Fruit fly (Drosophila melanogaster) whole organism, prepupa: ENCODE results near the gene gdl.

Source experiments
- CG10631 ChIP-seq: fragments of 200-800 bp; sonication (Bioruptor generic); optimal IDR thresholded peaks from 2 replicates; lab custom pipeline; 2016; ENCODE audit warnings: missing biosample characterization, missing genetic modification characterization
- CG10669 ChIP-seq: fragments of 200-800 bp; sonication (Bioruptor generic); optimal IDR thresholded peaks from 3 replicates; lab custom pipeline; 2018; ENCODE audit warnings: missing biosample characterization, mild to moderate bottlenecking, missing genetic modification characterization, moderate library complexity
- CG11762 ChIP-seq: fragments of 200-800 bp; sonication (Bioruptor generic); optimal IDR thresholded peaks from 3 replicates; lab custom pipeline; 2016; ENCODE audit warnings: missing biosample characterization, missing genetic modification characterization; ENCODE audit not compliant: insufficient read depth
- CG11902 ChIP-seq: fragments of 200-800 bp; sonication (Bioruptor generic); optimal IDR thresholded peaks from 3 replicates; lab custom pipeline; 2016; ENCODE audit warnings: missing biosample characterization, missing genetic modification characterization
- CG1621 ChIP-seq: fragments of 200-800 bp; sonication (Bioruptor generic); optimal IDR thresholded peaks from 3 replicates; lab custom pipeline; 2018; ENCODE audit warnings: missing biosample characterization, mild to moderate bottlenecking, missing genetic modification characterization
- CG16779 ChIP-seq: fragments of 200-800 bp; sonication (Bioruptor generic); optimal IDR thresholded peaks from 3 replicates; lab custom pipeline; 2017; ENCODE audit warnings: missing biosample characterization, mild to moderate bottlenecking, missing genetic modification characterization
- CG3032 ChIP-seq: fragments of 200-800 bp; optimal IDR thresholded peaks from 2 replicates; lab custom pipeline; 2019; ENCODE audit warnings: missing biosample characterization, mild to moderate bottlenecking, missing genetic modification characterization, moderate library complexity
- CG31627 ChIP-seq: fragments of 200-800 bp; sonication (Bioruptor generic); optimal IDR thresholded peaks from 3 replicates; lab custom pipeline; 2016; ENCODE audit warnings: missing biosample characterization, missing genetic modification characterization
- CG34406 ChIP-seq: fragments of 200-800 bp; sonication (Bioruptor generic); optimal IDR thresholded peaks from 3 replicates; lab custom pipeline; 2016; ENCODE audit warnings: missing biosample characterization, missing genetic modification characterization
- CG3919 ChIP-seq: fragments of 200-800 bp; sonication (Bioruptor generic); optimal IDR thresholded peaks from 3 replicates; lab custom pipeline; 2016; ENCODE audit warnings: missing biosample characterization, missing genetic modification characterization
- CG4318 ChIP-seq: fragments of 200-800 bp; sonication (Bioruptor generic); optimal IDR thresholded peaks from 3 replicates; lab custom pipeline; 2017; ENCODE audit warnings: missing biosample characterization, mild to moderate bottlenecking, missing genetic modification characterization
- CG6276 ChIP-seq: fragments of 200-800 bp; sonication (Bioruptor generic); optimal IDR thresholded peaks from 2 replicates; lab custom pipeline; 2017; ENCODE audit warnings: missing biosample characterization, mild to moderate bottlenecking, missing genetic modification characterization
- CG6854 ChIP-seq: fragments of 200-800 bp; sonication (Bioruptor generic); optimal IDR thresholded peaks from 2 replicates; lab custom pipeline; 2017; ENCODE audit warnings: missing biosample characterization, mild to moderate bottlenecking, missing genetic modification characterization
- CG8119 ChIP-seq: fragments of 200-800 bp; sonication (Bioruptor generic); IDR thresholded peaks from 3 replicates; pipeline ENCODE4 v1.3.6; 2022; ENCODE audit warnings: missing biosample characterization, missing genetic modification characterization
- CG8319 ChIP-seq: fragments of 200-800 bp; sonication (Bioruptor generic); optimal IDR thresholded peaks from 3 replicates; lab custom pipeline; 2016; ENCODE audit warnings: missing biosample characterization, missing genetic modification characterization
- CG8632 ChIP-seq: fragments of 200-800 bp; sonication (Bioruptor generic); optimal IDR thresholded peaks from 3 replicates; lab custom pipeline; 2016; ENCODE audit warnings: missing biosample characterization, missing genetic modification characterization
- CG9139 ChIP-seq: fragments of 200-800 bp; sonication (Bioruptor generic); optimal IDR thresholded peaks from 3 replicates; lab custom pipeline; 2017; ENCODE audit warnings: missing biosample characterization, mild to moderate bottlenecking, missing genetic modification characterization
- Eip75B ChIP-seq: fragments of 200-800 bp; sonication (Bioruptor generic); optimal IDR thresholded peaks from 3 replicates; lab custom pipeline; 2016; ENCODE audit warnings: missing biosample characterization, missing genetic modification characterization
- Eip78C ChIP-seq: fragments of 200-800 bp; sonication (Bioruptor generic); peaks from one replicate; lab custom pipeline; 2016; ENCODE audit warnings: missing biosample characterization, missing genetic modification characterization
- Ets21C ChIP-seq: fragments of 200-800 bp; sonication (Bioruptor generic); optimal IDR thresholded peaks from 3 replicates; lab custom pipeline; 2016; ENCODE audit warnings: missing biosample characterization, missing genetic modification characterization
- Ets96B ChIP-seq: fragments of 200-800 bp; optimal IDR thresholded peaks from 2 replicates; lab custom pipeline; 2019; ENCODE audit warnings: missing biosample characterization, mild to moderate bottlenecking, missing genetic modification characterization, moderate library complexity
- Gug ChIP-seq: fragments of 200-800 bp; sonication (Bioruptor generic); IDR thresholded peaks from 2 replicates; pipeline ENCODE4 v1.3.6; 2022; ENCODE audit warnings: missing biosample characterization, missing genetic modification characterization
- Hr38 ChIP-seq: sonication (Bioruptor generic); optimal IDR thresholded peaks from 2 replicates; lab custom pipeline; 2016; ENCODE audit warnings: missing biosample characterization, missing genetic modification characterization
- Hr39 ChIP-seq: fragments of 200-800 bp; sonication (Bioruptor generic); optimal IDR thresholded peaks from 2 replicates; lab custom pipeline; 2016; ENCODE audit warnings: missing biosample characterization, missing genetic modification characterization
- Hr4 ChIP-seq: fragments of 200-800 bp; sonication (Bioruptor generic); optimal IDR thresholded peaks from 3 replicates; lab custom pipeline; 2016; ENCODE audit warnings: missing biosample characterization, missing genetic modification characterization
- Lpt ChIP-seq: fragments of 200-800 bp; sonication (Bioruptor generic); optimal IDR thresholded peaks from 3 replicates; lab custom pipeline; 2016; ENCODE audit warnings: missing biosample characterization, missing genetic modification characterization
- Met ChIP-seq: fragments of 200-800 bp; sonication (Bioruptor generic); optimal IDR thresholded peaks from 3 replicates; lab custom pipeline; 2016; ENCODE audit warnings: missing biosample characterization, missing genetic modification characterization
- OdsH ChIP-seq: fragments of 200-800 bp; sonication (Bioruptor generic); optimal IDR thresholded peaks from 3 replicates; lab custom pipeline; 2016; ENCODE audit warnings: missing biosample characterization, missing genetic modification characterization
- Smox ChIP-seq: fragments of 200-800 bp; sonication (Bioruptor generic); optimal IDR thresholded peaks from 3 replicates; lab custom pipeline; 2016; ENCODE audit warnings: missing biosample characterization, missing genetic modification characterization
- Sox102F ChIP-seq: fragments of 200-800 bp; sonication (Bioruptor generic); optimal IDR thresholded peaks from 2 replicates; lab custom pipeline; 2016; ENCODE audit warnings: missing biosample characterization, mild to moderate bottlenecking, missing genetic modification characterization
- Sox14 ChIP-seq: fragments of 200-800 bp; sonication (Bioruptor generic); optimal IDR thresholded peaks from 3 replicates; lab custom pipeline; 2016; ENCODE audit warnings: missing biosample characterization, missing genetic modification characterization
- Sox15 ChIP-seq: fragments of 200-800 bp; sonication (Bioruptor generic); optimal IDR thresholded peaks from 3 replicates; lab custom pipeline; 2016; ENCODE audit warnings: missing biosample characterization, missing genetic modification characterization
- acj6 ChIP-seq: fragments of 200-800 bp; sonication (Bioruptor generic); optimal IDR thresholded peaks from 3 replicates; lab custom pipeline; 2016; ENCODE audit warnings: missing biosample characterization, missing genetic modification characterization
- dac ChIP-seq: fragments of 200-800 bp; sonication (Bioruptor generic); optimal IDR thresholded peaks from 2 replicates; lab custom pipeline; 2017; ENCODE audit warnings: missing biosample characterization, mild to moderate bottlenecking, missing genetic modification characterization
- dsx ChIP-seq: fragments of 200-800 bp; optimal IDR thresholded peaks from 3 replicates; lab custom pipeline; 2019; ENCODE audit warnings: missing biosample characterization, mild to moderate bottlenecking, missing genetic modification characterization, moderate library complexity; ENCODE audit not compliant: poor library complexity, severe bottlenecking
- fd59A ChIP-seq: fragments of 200-800 bp; sonication (Bioruptor generic); optimal IDR thresholded peaks from 2 replicates; lab custom pipeline; 2017; ENCODE audit warnings: missing biosample characterization, mild to moderate bottlenecking, missing genetic modification characterization, missing genetic modification reagents
- fd85E ChIP-seq: fragments of 200-800 bp; sonication (Bioruptor generic); optimal IDR thresholded peaks from 3 replicates; lab custom pipeline; 2016; ENCODE audit warnings: missing biosample characterization, missing genetic modification characterization
- lz ChIP-seq: fragments of 200-800 bp; sonication (Bioruptor generic); optimal IDR thresholded peaks from 3 replicates; lab custom pipeline; 2016; ENCODE audit warnings: missing biosample characterization, missing genetic modification characterization
- net ChIP-seq: fragments of 200-800 bp; sonication (Bioruptor generic); optimal IDR thresholded peaks from 3 replicates; lab custom pipeline; 2016; ENCODE audit warnings: missing biosample characterization, missing genetic modification characterization
- salr ChIP-seq, 2 experiments: fragments of 200-800 bp; sonication (Bioruptor generic); optimal IDR thresholded peaks; 3 replicates each; lab custom pipeline; 2016 to 2018; ENCODE audit warnings: missing biosample characterization in 2 of 2, missing genetic modification characterization in 2 of 2, mild to moderate bottlenecking in 1 of 2
- spab ChIP-seq: fragments of 200-800 bp; sonication (Bioruptor generic); optimal IDR thresholded peaks from 2 replicates; lab custom pipeline; 2017; ENCODE audit warnings: missing biosample characterization, mild to moderate bottlenecking, missing genetic modification characterization, missing genetic modification reagents
- ss ChIP-seq, 2 experiments: fragments of 200-800 bp; sonication (Bioruptor generic); optimal IDR thresholded peaks; 2 replicates in 1 of 2; 3 replicates in 1 of 2; lab custom pipeline; 2017 to 2018; ENCODE audit warnings: mild to moderate bottlenecking in 2 of 2, missing biosample characterization in 2 of 2, missing genetic modification characterization in 2 of 2, moderate library complexity in 1 of 2
- topi ChIP-seq: fragments of 200-800 bp; sonication (Bioruptor generic); optimal IDR thresholded peaks from 3 replicates; lab custom pipeline; 2016; ENCODE audit warnings: missing biosample characterization, missing genetic modification characterization
- vri ChIP-seq: fragments of 200-800 bp; sonication (Bioruptor generic); optimal IDR thresholded peaks from 3 replicates; lab custom pipeline; 2016; ENCODE audit warnings: missing biosample characterization, mild to moderate bottlenecking, missing genetic modification characterization

Gene gdl

dm6 chr3L:15533402-15534129, 24.3 kb downstream of the gdl start (continued):
- TF ChIP-seq CG3032 (tag; lab: Kevin White, UChicago) (peak; percentile 72), Hr39 (GFP tag; lab: Kevin White, UChicago) (peak; percentile 89), CG1621 (tag; lab: Kevin White, UChicago) (peak; percentile 54), CG11762 (peak; percentile 35), ss (GFP tag; optimal IDR thresholded peaks at IDR 0.05; lab: Kevin White, UChicago) (peak; percentile 64 to 66), CG8119 (GFP tag; lab: Robert Waterston, UW) (peak; percentile 75), CG10669 (GFP tag; lab: Kevin White, UChicago) (peak; percentile 63), Sox14 (peak; percentile 88), CG16779 (peak; percentile 47), topi (peak; percentile 84), CG34406 (peak; percentile 53), lz (GFP tag; lab: Kevin White, UChicago) (peak; percentile 76), fd85E (GFP tag; lab: Kevin White, UChicago) (no peak), Ets96B (peak; percentile 66), vri (GFP tag; lab: Kevin White, UChicago) (peak; percentile 82), CG4318 (GFP tag; lab: Kevin White, UChicago) (peak; percentile 20), salr (GFP tag; optimal IDR thresholded peaks at IDR 0.05; lab: Kevin White, UChicago) (peak; percentile 25 to 31), Eip78C (GFP tag; lab: Kevin White, UChicago) (peak; percentile 94), Eip75B (peak; percentile 82), net (peak; percentile 50), CG11902 (GFP tag; lab: Kevin White, UChicago) (peak; percentile 35), Sox102F (GFP tag; lab: Kevin White, UChicago) (peak; percentile 80)

dm6 chr3L:15534274-15535227, 25.3 kb downstream of the gdl start:
- TF ChIP-seq CG8632 (GFP tag; lab: Kevin White, UChicago) (peak; percentile 77), topi (peak; percentile 83), dsx (GFP tag; lab: Kevin White, UChicago) (peak; percentile 11), CG31627 (GFP tag; lab: Kevin White, UChicago) (peak; percentile 79), Met (GFP tag; lab: Kevin White, UChicago) (peak; percentile 75), CG10669 (GFP tag; lab: Kevin White, UChicago) (peak; percentile 60), CG6854 (GFP tag; lab: Kevin White, UChicago) (no peak), CG6276 (GFP tag; lab: Kevin White, UChicago) (peak; percentile 81), Sox102F (GFP tag; lab: Kevin White, UChicago) (peak; percentile 69), dac (GFP tag; lab: Kevin White, UChicago) (peak; percentile 70), Hr38 (GFP tag; lab: Kevin White, UChicago) (no peak), vri (GFP tag; lab: Kevin White, UChicago) (peak; percentile 24), CG8319 (GFP tag; lab: Kevin White, UChicago) (peak; percentile 44), spab (GFP tag; lab: Kevin White, UChicago) (peak; percentile 70), acj6 (GFP tag; lab: Kevin White, UChicago) (peak; percentile 76), Lpt (GFP tag; lab: Kevin White, UChicago) (peak; percentile 48), CG10631 (GFP tag; lab: Kevin White, UChicago) (peak; percentile 80), CG3919 (GFP tag; lab: Kevin White, UChicago) (peak; percentile 67), Sox14 (peak; percentile 77), OdsH (GFP tag; lab: Kevin White, UChicago) (peak; percentile 81), Sox15 (GFP tag; lab: Kevin White, UChicago) (peak; percentile 76), Smox (GFP tag; lab: Kevin White, UChicago) (peak; percentile 80), lz (GFP tag; lab: Kevin White, UChicago) (peak; percentile 79), fd59A (GFP tag; lab: Kevin White, UChicago) (peak; percentile 82), CG11902 (GFP tag; lab: Kevin White, UChicago) (peak; percentile 32), Gug (GFP tag; lab: Robert Waterston, UW) (0 out of 2 replicates have a peak, but pooled peaks have one; percentile 18), Hr4 (GFP tag; lab: Kevin White, UChicago) (peak; percentile 79), fd85E (GFP tag; lab: Kevin White, UChicago) (no peak), CG8119 (GFP tag; lab: Robert Waterston, UW) (0 out of 3 replicates have a peak, but pooled peaks have one; percentile 37), salr (GFP tag; optimal IDR thresholded peaks at IDR 0.05; lab: Kevin White, UChicago) (peak; percentile 19 to 86), CG9139 (GFP tag; lab: Kevin White, UChicago) (peak; percentile 51), CG3032 (tag; lab: Kevin White, UChicago) (peak; percentile 71), Ets21C (GFP tag; lab: Kevin White, UChicago) (peak; percentile 57), CG11762 (peak; percentile 58)
